Fruit fly (Drosophila melanogaster) whole organism, prepupa: Measurements from ENCODE around the gene CG15368.

Experiments used
- CG10631 ChIP-seq: fragments of 200-800 bp; sonication (Bioruptor generic); optimal IDR thresholded peaks from 2 replicates; lab custom pipeline; 2016; ENCODE audit warnings: missing biosample characterization, missing genetic modification characterization
- Gug ChIP-seq: fragments of 200-800 bp; sonication (Bioruptor generic); IDR thresholded peaks from 2 replicates; pipeline ENCODE4 v1.3.6; 2022; ENCODE audit warnings: missing biosample characterization, missing genetic modification characterization
- Lpt ChIP-seq: fragments of 200-800 bp; sonication (Bioruptor generic); optimal IDR thresholded peaks from 3 replicates; lab custom pipeline; 2016; ENCODE audit warnings: missing biosample characterization, missing genetic modification characterization
- eg ChIP-seq: fragments of 200-800 bp; sonication (Bioruptor generic); IDR thresholded peaks from 3 replicates; pipeline ENCODE4 v1.3.6; 2022; ENCODE audit warnings: missing biosample characterization, missing genetic modification characterization
- fkh ChIP-seq: fragments of 200-800 bp; sonication (Bioruptor generic); optimal IDR thresholded peaks from 3 replicates; lab custom pipeline; 2017; ENCODE audit warnings: missing biosample characterization, mild to moderate bottlenecking, missing genetic modification characterization, moderate library complexity
- salr ChIP-seq, 2 experiments: fragments of 200-800 bp; sonication (Bioruptor generic); optimal IDR thresholded peaks; 3 replicates each; lab custom pipeline; 2016 to 2018; ENCODE audit warnings: missing biosample characterization in 2 of 2, missing genetic modification characterization in 2 of 2, mild to moderate bottlenecking in 1 of 2

DNA sequence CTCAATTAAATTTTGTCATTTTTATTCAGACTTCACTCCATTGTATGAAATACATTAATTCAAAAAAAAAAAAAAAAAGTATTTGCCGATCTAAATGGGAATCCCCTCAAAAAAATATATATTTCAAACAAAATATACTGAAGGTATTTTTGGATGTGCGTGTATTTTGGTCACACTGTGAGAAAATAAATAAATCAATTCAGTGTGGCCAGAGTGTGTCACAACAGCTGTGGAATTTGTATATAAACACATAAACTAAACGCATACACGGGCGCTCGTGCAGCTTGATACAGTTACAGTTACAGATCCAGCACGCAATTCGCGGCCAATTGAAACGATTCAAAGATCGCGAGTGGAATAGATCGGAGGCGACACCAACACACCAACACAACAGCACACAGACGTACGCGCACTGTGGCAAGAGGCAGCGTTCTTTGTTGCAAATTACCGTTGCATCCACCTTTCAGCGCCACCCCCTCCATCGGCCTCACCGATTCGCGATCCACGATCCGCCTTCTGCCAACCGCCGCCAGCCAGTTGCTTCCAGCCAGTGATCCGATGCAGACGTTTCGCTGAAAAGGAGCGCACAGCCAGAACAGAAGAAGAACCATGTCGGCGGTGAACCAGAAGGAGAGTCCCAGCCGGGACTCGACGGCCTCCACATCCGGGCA lies 34.7 kb downstream of the CG15368 start, which contains the start of gene CG17754:
- no peak for TF ChIP-seq Lpt (GFP tag; lab: Kevin White, UChicago)
- TF ChIP-seq fkh: peak; percentile 78
- no peak for TF ChIP-seq Gug (GFP tag; lab: Robert Waterston, UW)
- peak; percentile 57; the same call in 2 of the 3 replicates for TF ChIP-seq eg (GFP tag; lab: Robert Waterston, UW)
- no peak for TF ChIP-seq salr (GFP tag; optimal IDR thresholded peaks at IDR 0.05; lab: Kevin White, UChicago)
- TF ChIP-seq CG10631: no peak
